Fruit fly (Drosophila melanogaster) whole organism, embryonic: ENCODE results near the gene CG33108.

Experiments used
- Ada2b ChIP-seq: fragments of 200-800 bp; sonication (Bioruptor generic); IDR thresholded peaks from 2 replicates; pipeline ENCODE4 v1.3.6; 2022; ENCODE audit warnings: missing biosample characterization, missing genetic modification characterization
- Antp ChIP-seq: fragments of 200-800 bp; sonication (Bioruptor generic); optimal IDR thresholded peaks from 3 replicates; lab custom pipeline; 2016; ENCODE audit warnings: missing biosample characterization, missing genetic modification characterization
- Atf6 ChIP-seq: fragments of 200-800 bp; sonication (Bioruptor generic); IDR thresholded peaks from 2 replicates; pipeline ENCODE4 v1.3.6; 2022; ENCODE audit warnings: missing biosample characterization, missing genetic modification characterization
- B-H1 ChIP-seq: fragments of 200-800 bp; sonication (Bioruptor generic); IDR thresholded peaks from 3 replicates; pipeline ENCODE4 v1.3.6; 2022; ENCODE audit warnings: missing biosample characterization, missing genetic modification characterization
- CG10431 ChIP-seq: fragments of 200-800 bp; sonication (Bioruptor generic); optimal IDR thresholded peaks from 3 replicates; lab custom pipeline; 2018; ENCODE audit warnings: missing biosample characterization, mild to moderate bottlenecking, missing genetic modification characterization
- CG10959 ChIP-seq: fragments of 200-800 bp; sonication (Bioruptor generic); IDR thresholded peaks from 2 replicates; pipeline ENCODE4 v1.3.6; 2022; ENCODE audit warnings: missing biosample characterization, missing genetic modification characterization
- CG11504 ChIP-seq: fragments of 200-800 bp; sonication (Bioruptor generic); optimal IDR thresholded peaks from 3 replicates; lab custom pipeline; 2019; ENCODE audit warnings: missing biosample characterization, mild to moderate bottlenecking, missing genetic modification characterization, moderate library complexity
- CG11560 ChIP-seq: fragments of 200-800 bp; sonication (Bioruptor generic); IDR thresholded peaks from 3 replicates; pipeline ENCODE4 v1.3.6; 2022; ENCODE audit warnings: missing biosample characterization, missing genetic modification characterization
- CG11696 ChIP-seq: fragments of 200-800 bp; sonication (Bioruptor generic); IDR thresholded peaks from 2 replicates; pipeline ENCODE4 v1.3.6; 2022; ENCODE audit warnings: missing biosample characterization, missing genetic modification characterization
- CG12071 ChIP-seq: fragments of 200-800 bp; sonication (Bioruptor generic); optimal IDR thresholded peaks from 3 replicates; lab custom pipeline; 2018; ENCODE audit warnings: missing biosample characterization, mild to moderate bottlenecking, missing genetic modification characterization
- CG12219 ChIP-seq: fragments of 200-800 bp; sonication (Bioruptor generic); optimal IDR thresholded peaks from 3 replicates; lab custom pipeline; 2018; ENCODE audit warnings: missing biosample characterization, mild to moderate bottlenecking, missing genetic modification characterization
- CG12299 ChIP-seq: fragments of 200-800 bp; sonication (Bioruptor generic); optimal IDR thresholded peaks from 2 replicates; lab custom pipeline; 2018; ENCODE audit warnings: missing biosample characterization, mild to moderate bottlenecking, missing genetic modification characterization
- CG15479 ChIP-seq: fragments of 200-800 bp; sonication (Bioruptor generic); optimal IDR thresholded peaks from 3 replicates; lab custom pipeline; 2019; ENCODE audit warnings: missing biosample characterization, mild to moderate bottlenecking, missing genetic modification characterization, moderate library complexity
- CG15601 ChIP-seq: fragments of 200-800 bp; sonication (Bioruptor generic); optimal IDR thresholded peaks from 3 replicates; lab custom pipeline; 2019; ENCODE audit warnings: missing biosample characterization, mild to moderate bottlenecking, missing genetic modification characterization, moderate library complexity
- CG17912 ChIP-seq: fragments of 200-800 bp; sonication (Bioruptor generic); optimal IDR thresholded peaks from 2 replicates; lab custom pipeline; 2018; ENCODE audit warnings: missing biosample characterization, mild to moderate bottlenecking, missing genetic modification characterization
- CG32532 ChIP-seq: fragments of 200-800 bp; sonication (Bioruptor generic); IDR thresholded peaks from 2 replicates; pipeline ENCODE4 v1.3.6; 2022; ENCODE audit warnings: missing biosample characterization, missing genetic modification characterization
- CG32772 ChIP-seq: fragments of 200-800 bp; sonication (Bioruptor generic); IDR thresholded peaks from 2 replicates; pipeline ENCODE4 v1.3.6; 2022; ENCODE audit warnings: missing biosample characterization, missing genetic modification characterization
- CG34224 ChIP-seq: fragments of 200-800 bp; sonication (Bioruptor generic); IDR thresholded peaks from 3 replicates; pipeline ENCODE4 v1.3.6; 2022; ENCODE audit warnings: missing biosample characterization, missing genetic modification characterization; ENCODE audit not compliant: partially characterized antibody
- CG4282 ChIP-seq: fragments of 200-800 bp; sonication (Bioruptor generic); optimal IDR thresholded peaks from 2 replicates; lab custom pipeline; 2016; ENCODE audit warnings: missing biosample characterization, missing genetic modification characterization
- CG5180 ChIP-seq: fragments of 200-800 bp; sonication (Bioruptor generic); optimal IDR thresholded peaks from 3 replicates; lab custom pipeline; 2017; ENCODE audit warnings: missing biosample characterization, missing genetic modification characterization, mild to moderate bottlenecking, moderate library complexity, missing genetic modification reagents
- CG6683 ChIP-seq: fragments of 200-800 bp; sonication (Bioruptor generic); optimal IDR thresholded peaks from 2 replicates; lab custom pipeline; 2017; ENCODE audit warnings: missing biosample characterization, mild to moderate bottlenecking, missing genetic modification characterization, missing genetic modification reagents
- CG7745 ChIP-seq: fragments of 200-800 bp; sonication (Bioruptor generic); optimal IDR thresholded peaks from 2 replicates; lab custom pipeline; 2018; ENCODE audit warnings: missing biosample characterization, mild to moderate bottlenecking, missing genetic modification characterization, moderate library complexity
- CG7963 ChIP-seq: fragments of 200-800 bp; sonication (Bioruptor generic); IDR thresholded peaks from 3 replicates; pipeline ENCODE4 v1.3.6; 2022; ENCODE audit warnings: missing biosample characterization, missing genetic modification characterization; ENCODE audit not compliant: partially characterized antibody
- CG8944 ChIP-seq: fragments of 200-800 bp; sonication (Bioruptor generic); optimal IDR thresholded peaks from 3 replicates; lab custom pipeline; 2016; ENCODE audit warnings: missing biosample characterization, missing genetic modification characterization
- CG9876 ChIP-seq: fragments of 200-800 bp; sonication (Bioruptor generic); optimal IDR thresholded peaks from 2 replicates; lab custom pipeline; 2016; ENCODE audit warnings: missing biosample characterization, missing genetic modification characterization
- CG9932 ChIP-seq: fragments of 200-800 bp; sonication (Bioruptor generic); IDR thresholded peaks from 2 replicates; pipeline ENCODE4 v1.3.6; 2022; ENCODE audit warnings: missing biosample characterization, missing genetic modification characterization
- CoRest ChIP-seq: fragments of 200-800 bp; sonication (Bioruptor generic); optimal IDR thresholded peaks from 3 replicates; lab custom pipeline; 2018; ENCODE audit warnings: missing biosample characterization, mild to moderate bottlenecking, missing genetic modification characterization, moderate library complexity
- Ets65A ChIP-seq: fragments of 200-800 bp; sonication (Bioruptor generic); peaks from one replicate; lab custom pipeline; 2016; ENCODE audit warnings: missing biosample characterization, missing genetic modification characterization
- Oaz ChIP-seq: fragments of 200-800 bp; sonication (Bioruptor generic); IDR thresholded peaks from 2 replicates; pipeline ENCODE4 v1.3.6; 2022; ENCODE audit warnings: missing biosample characterization, missing genetic modification characterization
- PHDP ChIP-seq: fragments of 200-800 bp; sonication (Bioruptor generic); optimal IDR thresholded peaks from 3 replicates; lab custom pipeline; 2018; ENCODE audit warnings: missing biosample characterization, mild to moderate bottlenecking, missing genetic modification characterization, moderate library complexity
- Sox100B ChIP-seq: fragments of 200-800 bp; sonication (Bioruptor generic); optimal IDR thresholded peaks from 3 replicates; lab custom pipeline; 2018; ENCODE audit warnings: missing biosample characterization, mild to moderate bottlenecking, missing genetic modification characterization
- Sry-β ChIP-seq: fragments of 200-800 bp; sonication (Bioruptor generic); optimal IDR thresholded peaks from 2 replicates; lab custom pipeline; 2018; ENCODE audit warnings: missing biosample characterization, mild to moderate bottlenecking, missing genetic modification characterization, moderate library complexity
- YL-1 ChIP-seq: fragments of 200-800 bp; sonication (Bioruptor generic); optimal IDR thresholded peaks from 3 replicates; lab custom pipeline; 2017; ENCODE audit warnings: missing biosample characterization, mild to moderate bottlenecking, missing genetic modification characterization
- al ChIP-seq: fragments of 200-800 bp; sonication (Bioruptor generic); IDR thresholded peaks from 2 replicates; pipeline ENCODE4 v1.3.6; 2022; ENCODE audit warnings: missing biosample characterization, missing genetic modification characterization
- ash1 ChIP-seq: fragments of 200-800 bp; sonication (Bioruptor generic); optimal IDR thresholded peaks from 2 replicates; lab custom pipeline; 2018; ENCODE audit warnings: missing biosample characterization, mild to moderate bottlenecking, missing genetic modification characterization
- bbx ChIP-seq: fragments of 200-800 bp; sonication (Bioruptor generic); IDR thresholded peaks from 2 replicates; pipeline ENCODE4 v1.3.6; 2022; ENCODE audit warnings: missing biosample characterization, missing genetic modification characterization; ENCODE audit not compliant: partially characterized antibody
- bcd ChIP-seq: fragments of 200-800 bp; sonication (Bioruptor generic); optimal IDR thresholded peaks from 2 replicates; lab custom pipeline; 2017; ENCODE audit warnings: missing biosample characterization, mild to moderate bottlenecking, missing genetic modification characterization
- bigmax ChIP-seq: fragments of 200-800 bp; sonication (Bioruptor generic); optimal IDR thresholded peaks from 2 replicates; lab custom pipeline; 2018; ENCODE audit warnings: missing biosample characterization, mild to moderate bottlenecking, missing genetic modification characterization
- hth ChIP-seq: fragments of >200 bp; optimal IDR thresholded peaks from 2 replicates; lab custom pipeline; 2017; ENCODE audit warnings: inconsistent platforms
- kay ChIP-seq: fragments of 200-800 bp; sonication (Bioruptor generic); optimal IDR thresholded peaks from 2 replicates; lab custom pipeline; 2016; ENCODE audit warnings: missing biosample characterization, missing genetic modification characterization
- kni ChIP-seq: fragments of 200-800 bp; sonication (Bioruptor generic); optimal IDR thresholded peaks from 3 replicates; lab custom pipeline; 2017; ENCODE audit warnings: mild to moderate bottlenecking, missing biosample characterization, missing genetic modification reagents, missing genetic modification characterization
- nau ChIP-seq: fragments of 200-800 bp; sonication (Bioruptor generic); optimal IDR thresholded peaks from 3 replicates; lab custom pipeline; 2017; ENCODE audit warnings: missing biosample characterization, mild to moderate bottlenecking, missing genetic modification characterization, missing genetic modification reagents
- nerfin-1 ChIP-seq: fragments of 200-800 bp; sonication (Bioruptor generic); optimal IDR thresholded peaks from 3 replicates; lab custom pipeline; 2019; ENCODE audit warnings: missing biosample characterization, mild to moderate bottlenecking, missing genetic modification characterization, moderate library complexity
- org-1 ChIP-seq: fragments of 200-800 bp; sonication (Bioruptor generic); optimal IDR thresholded peaks from 2 replicates; lab custom pipeline; 2017; ENCODE audit warnings: missing biosample characterization, missing genetic modification characterization
- sens ChIP-seq: fragments of 200-800 bp; sonication (Bioruptor generic); peaks from one replicate; lab custom pipeline; 2016; ENCODE audit warnings: missing biosample characterization, missing genetic modification characterization
- seq ChIP-seq: fragments of 200-800 bp; sonication (Bioruptor generic); IDR thresholded peaks from 2 replicates; pipeline ENCODE4 v1.3.6; 2022; ENCODE audit warnings: missing biosample characterization, missing genetic modification characterization
- toy ChIP-seq: fragments of 200-800 bp; sonication (Bioruptor generic); IDR thresholded peaks from 2 replicates; pipeline ENCODE4 v1.3.6; 2022; ENCODE audit warnings: missing biosample characterization, missing genetic modification characterization
- tup ChIP-seq: fragments of 200-800 bp; sonication (Bioruptor generic); optimal IDR thresholded peaks from 2 replicates; lab custom pipeline; 2016; ENCODE audit warnings: missing biosample characterization, mild to moderate bottlenecking, missing genetic modification characterization, moderate library complexity
- unc-4 ChIP-seq: fragments of 200-800 bp; sonication (Bioruptor generic); IDR thresholded peaks from 2 replicates; pipeline ENCODE4 v1.3.6; 2022; ENCODE audit warnings: missing biosample characterization, missing genetic modification characterization; ENCODE audit not compliant: partially characterized antibody
- vvl ChIP-seq: fragments of 200-800 bp; sonication (Bioruptor generic); IDR thresholded peaks from 2 replicates; pipeline ENCODE4 v1.3.6; 2022; ENCODE audit warnings: missing biosample characterization, missing genetic modification characterization
- yki ChIP-seq: fragments of >200 bp; optimal IDR thresholded peaks from 3 replicates; lab custom pipeline; 2018
- zfh2 ChIP-seq: fragments of 200-800 bp; sonication (Bioruptor generic); optimal IDR thresholded peaks from 2 replicates; lab custom pipeline; 2016; ENCODE audit warnings: missing biosample characterization, missing genetic modification characterization

CG33108 gene

DNA sequence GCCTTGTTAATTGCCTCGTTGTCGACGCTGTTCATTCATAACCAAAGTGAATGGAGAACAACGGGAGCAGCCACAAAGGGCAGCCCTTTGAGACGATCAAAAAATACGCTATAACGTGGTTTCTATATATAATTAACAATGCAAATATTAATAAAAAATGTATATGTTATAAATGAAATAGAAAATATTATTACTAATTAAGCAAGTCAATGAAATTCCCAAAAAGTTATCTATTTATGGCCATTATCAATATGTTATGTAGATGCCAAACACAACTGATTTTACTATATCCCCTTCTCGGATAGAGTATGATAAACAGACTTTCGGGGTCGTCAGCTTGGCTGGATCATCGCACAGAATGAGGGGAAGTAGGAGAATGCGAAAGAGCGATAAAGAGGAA, 26.0 kb upstream of the CG33108 start (continued):
- no peak for TF ChIP-seq hth (lab: Kevin White, UChicago)
- peak; percentile 20 for TF ChIP-seq org-1 (GFP tag; lab: Kevin White, UChicago)
- TF ChIP-seq Ada2b (GFP tag; lab: Robert Waterston, UW), result 0 out of 2 replicates have a peak, but pooled peaks have one; percentile 16
- peak; percentile 55 for TF ChIP-seq CoRest
- TF ChIP-seq CG11696, result no peak
- TF ChIP-seq CG17912 (GFP tag; lab: Kevin White, UChicago), result no peak
- TF ChIP-seq CG10959 (GFP tag; lab: Robert Waterston, UW), result no peak
- TF ChIP-seq zfh2 (GFP tag; lab: Kevin White, UChicago), result no peak
- peak; percentile 20 for TF ChIP-seq CG12299 (tag; lab: Kevin White, UChicago)
- TF ChIP-seq vvl, result peak; percentile 50; the same call in 1 of the 2 replicates
- TF ChIP-seq CG34224 (GFP tag; lab: Robert Waterston, UW), result no peak
- TF ChIP-seq CG32532 (GFP tag; lab: Robert Waterston, UW), result peak; percentile 64
- TF ChIP-seq CG7745 (tag; lab: Kevin White, UChicago), result no peak
- TF ChIP-seq yki (lab: Kevin White, UChicago), result no peak
- TF ChIP-seq CG6683, result no peak
- no peak for TF ChIP-seq toy (GFP tag; lab: Robert Waterston, UW)
- no peak for TF ChIP-seq CG15479
- TF ChIP-seq CG15601 (tag; lab: Kevin White, UChicago), result peak; percentile 25
- no peak for TF ChIP-seq bbx
- TF ChIP-seq CG9932 (GFP tag; lab: Robert Waterston, UW), result peak; percentile 60
- no peak for TF ChIP-seq tup (GFP tag; lab: Kevin White, UChicago)
- TF ChIP-seq CG9876 (GFP tag; lab: Kevin White, UChicago), result no peak
- no peak for TF ChIP-seq CG7963 (GFP tag; lab: Robert Waterston, UW)
- no peak for TF ChIP-seq YL-1 (GFP tag; lab: Kevin White, UChicago)
- TF ChIP-seq kni (GFP tag; lab: Kevin White, UChicago), result no peak
- no peak for TF ChIP-seq CG8944 (GFP tag; lab: Kevin White, UChicago)
- TF ChIP-seq CG11560, result no peak
- TF ChIP-seq bigmax, result no peak
- no peak for TF ChIP-seq unc-4 (GFP tag; lab: Robert Waterston, UW)
- TF ChIP-seq CG11504 (tag; lab: Kevin White, UChicago), result peak; percentile 75
- TF ChIP-seq Sox100B (GFP tag; lab: Kevin White, UChicago), result peak; percentile 55
- no peak for TF ChIP-seq kay (GFP tag; lab: Kevin White, UChicago)
- TF ChIP-seq ash1 (GFP tag; lab: Kevin White, UChicago), result no peak
- peak; percentile 56 for TF ChIP-seq al (GFP tag; lab: Robert Waterston, UW)
- TF ChIP-seq Sry-β (GFP tag; lab: Kevin White, UChicago), result no peak
- no peak for TF ChIP-seq Antp (GFP tag; lab: Kevin White, UChicago)
- TF ChIP-seq Ets65A (GFP tag; lab: Kevin White, UChicago), result no peak
- TF ChIP-seq B-H1 (GFP tag; lab: Robert Waterston, UW), result peak; percentile 33; the same call in 2 of the 3 replicates
- TF ChIP-seq Atf6, result peak; percentile 66
- TF ChIP-seq CG12071 (GFP tag; lab: Kevin White, UChicago), result no peak
- TF ChIP-seq bcd (GFP tag; lab: Kevin White, UChicago), result no peak
- 0 out of 2 replicates have a peak, but pooled peaks have one; percentile 16 for TF ChIP-seq CG32772 (GFP tag; lab: Robert Waterston, UW)
- no peak for TF ChIP-seq seq (GFP tag; lab: Robert Waterston, UW)
- peak; percentile 64 for TF ChIP-seq sens
- no peak; the same call in 1 of the 2 replicates for TF ChIP-seq Oaz (GFP tag; lab: Robert Waterston, UW)
- TF ChIP-seq PHDP (tag; lab: Kevin White, UChicago), result peak; percentile 67
- TF ChIP-seq nau, result no peak
- no peak for TF ChIP-seq CG4282
- no peak for TF ChIP-seq CG10431
- TF ChIP-seq nerfin-1 (tag; lab: Kevin White, UChicago), result peak; percentile 33
- TF ChIP-seq CG5180 (GFP tag; lab: Kevin White, UChicago), result peak; percentile 19
- no peak for TF ChIP-seq CG12219 (GFP tag; lab: Kevin White, UChicago)
